Fruit fly (Drosophila melanogaster) whole organism, embryonic: ENCODE measurements around the gene Tsc1.
A peak's percentile ranks its signal among the peaks of the same experiment; 100 is the strongest.

Experiments used
- Ada2b ChIP-seq: fragments of 200-800 bp; sonication (Bioruptor generic); IDR thresholded peaks from 2 replicates; pipeline ENCODE4 v1.3.6; 2022; ENCODE audit warnings: missing biosample characterization, missing genetic modification characterization
- Aef1 ChIP-seq: fragments of 200-800 bp; sonication (Bioruptor generic); IDR thresholded peaks from 3 replicates; pipeline ENCODE4 v1.3.6; 2022; ENCODE audit warnings: missing biosample characterization, missing genetic modification characterization
- CG10543 ChIP-seq: fragments of 200-800 bp; sonication (Bioruptor generic); optimal IDR thresholded peaks from 3 replicates; lab custom pipeline; 2017; ENCODE audit warnings: missing biosample characterization, mild to moderate bottlenecking, missing genetic modification characterization, moderate library complexity
- CG11247 ChIP-seq: fragments of 200-800 bp; sonication (Bioruptor generic); IDR thresholded peaks from 2 replicates; pipeline ENCODE4 v1.3.6; 2022; ENCODE audit warnings: missing biosample characterization, missing genetic modification characterization
- CG11456 ChIP-seq: fragments of 200-800 bp; sonication (Bioruptor generic); IDR thresholded peaks from 3 replicates; pipeline ENCODE4 v1.3.6; 2022; ENCODE audit warnings: missing biosample characterization, missing genetic modification characterization
- CG12104 ChIP-seq: fragments of 200-800 bp; sonication (Bioruptor generic); optimal IDR thresholded peaks from 3 replicates; lab custom pipeline; 2016; ENCODE audit warnings: missing biosample characterization, missing genetic modification characterization
- CG13296 ChIP-seq: fragments of 200-800 bp; sonication (Bioruptor generic); optimal IDR thresholded peaks from 3 replicates; lab custom pipeline; 2018; ENCODE audit warnings: missing biosample characterization, mild to moderate bottlenecking, missing genetic modification characterization
- CG15269 ChIP-seq: fragments of 200-800 bp; sonication (Bioruptor generic); optimal IDR thresholded peaks from 2 replicates; lab custom pipeline; 2018; ENCODE audit warnings: missing biosample characterization, mild to moderate bottlenecking, missing genetic modification characterization, moderate library complexity
- CG16779 ChIP-seq: fragments of 200-800 bp; sonication (Bioruptor generic); IDR thresholded peaks from 2 replicates; pipeline ENCODE4 v1.3.6; 2022; ENCODE audit warnings: missing biosample characterization, missing genetic modification characterization
- CG2116 ChIP-seq: fragments of 200-800 bp; sonication (Bioruptor generic); optimal IDR thresholded peaks from 3 replicates; lab custom pipeline; 2018; ENCODE audit warnings: missing biosample characterization, mild to moderate bottlenecking, missing genetic modification characterization
- CG2712 ChIP-seq: fragments of 200-800 bp; optimal IDR thresholded peaks from 3 replicates; lab custom pipeline; 2019; ENCODE audit warnings: missing biosample characterization, mild to moderate bottlenecking, missing genetic modification characterization, moderate library complexity
- CG30403 ChIP-seq: fragments of 200-800 bp; sonication (Bioruptor generic); optimal IDR thresholded peaks from 3 replicates; lab custom pipeline; 2016; ENCODE audit warnings: missing biosample characterization, missing genetic modification characterization
- CG3065 ChIP-seq: fragments of 200-800 bp; sonication (Bioruptor generic); optimal IDR thresholded peaks from 2 replicates; lab custom pipeline; 2016; ENCODE audit warnings: missing biosample characterization, missing genetic modification characterization
- CG4617 ChIP-seq: fragments of 200-800 bp; sonication (Bioruptor generic); optimal IDR thresholded peaks from 3 replicates; lab custom pipeline; 2016; ENCODE audit warnings: missing biosample characterization, missing genetic modification characterization, borderline replicate concordance
- CG5180 ChIP-seq: fragments of 200-800 bp; sonication (Bioruptor generic); optimal IDR thresholded peaks from 3 replicates; lab custom pipeline; 2017; ENCODE audit warnings: missing biosample characterization, missing genetic modification characterization, mild to moderate bottlenecking, moderate library complexity, missing genetic modification reagents
- CG5245 ChIP-seq: fragments of 200-800 bp; sonication (Bioruptor generic); optimal IDR thresholded peaks from 3 replicates; lab custom pipeline; 2016; ENCODE audit warnings: missing biosample characterization, missing genetic modification characterization
- CG6272 ChIP-seq: fragments of 200-800 bp; sonication (Bioruptor generic); IDR thresholded peaks from 2 replicates; pipeline ENCODE4 v1.3.6; 2022; ENCODE audit warnings: missing biosample characterization, missing genetic modification characterization
- CG8944 ChIP-seq: fragments of 200-800 bp; sonication (Bioruptor generic); optimal IDR thresholded peaks from 3 replicates; lab custom pipeline; 2016; ENCODE audit warnings: missing biosample characterization, missing genetic modification characterization
- CG9797 ChIP-seq: fragments of 200-800 bp; sonication (Bioruptor generic); optimal IDR thresholded peaks from 3 replicates; lab custom pipeline; 2018; ENCODE audit warnings: missing biosample characterization, mild to moderate bottlenecking, missing genetic modification characterization
- CG9876 ChIP-seq: fragments of 200-800 bp; sonication (Bioruptor generic); optimal IDR thresholded peaks from 2 replicates; lab custom pipeline; 2016; ENCODE audit warnings: missing biosample characterization, missing genetic modification characterization
- CoRest ChIP-seq: fragments of 200-800 bp; sonication (Bioruptor generic); optimal IDR thresholded peaks from 3 replicates; lab custom pipeline; 2018; ENCODE audit warnings: missing biosample characterization, mild to moderate bottlenecking, missing genetic modification characterization, moderate library complexity
- Dbx ChIP-seq: fragments of 200-800 bp; sonication (Bioruptor generic); IDR thresholded peaks from 3 replicates; pipeline ENCODE4 v1.3.6; 2022; ENCODE audit warnings: missing biosample characterization, missing genetic modification characterization
- Dek ChIP-seq: fragments of 200-800 bp; sonication (Bioruptor generic); optimal IDR thresholded peaks from 3 replicates; lab custom pipeline; 2019; ENCODE audit warnings: missing biosample characterization, mild to moderate bottlenecking, missing genetic modification characterization, moderate library complexity
- E2f2 ChIP-seq: fragments of 200-800 bp; sonication (Bioruptor generic); IDR thresholded peaks from 2 replicates; pipeline ENCODE4 v1.3.6; 2022; ENCODE audit warnings: missing biosample characterization, missing genetic modification characterization
- ERR ChIP-seq: fragments of 200-800 bp; sonication (Bioruptor generic); optimal IDR thresholded peaks from 2 replicates; lab custom pipeline; 2016; ENCODE audit warnings: missing biosample characterization, missing genetic modification characterization
- Gug ChIP-seq: fragments of 200-800 bp; sonication (Bioruptor generic); IDR thresholded peaks from 4 replicates; pipeline ENCODE4 v1.3.6; 2022; ENCODE audit warnings: missing biosample characterization, missing genetic modification characterization
- HLH54F ChIP-seq: fragments of 200-800 bp; sonication (Bioruptor generic); optimal IDR thresholded peaks from 3 replicates; lab custom pipeline; 2016; ENCODE audit warnings: missing biosample characterization, missing genetic modification characterization
- Hr3 ChIP-seq: fragments of 200-800 bp; sonication (Bioruptor generic); optimal IDR thresholded peaks from 3 replicates; lab custom pipeline; 2016; ENCODE audit warnings: missing biosample characterization, missing genetic modification characterization
- Sin3A ChIP-seq: fragments of >200 bp; optimal IDR thresholded peaks from 2 replicates; lab custom pipeline; 2018
- Six4 ChIP-seq: fragments of 200-800 bp; sonication (Bioruptor generic); optimal IDR thresholded peaks from 2 replicates; lab custom pipeline; 2016; ENCODE audit warnings: missing biosample characterization, missing genetic modification characterization
- Xbp1 ChIP-seq: fragments of 200-800 bp; sonication (Bioruptor generic); optimal IDR thresholded peaks from 3 replicates; lab custom pipeline; 2016; ENCODE audit warnings: missing biosample characterization, mild to moderate bottlenecking, missing genetic modification characterization
- al ChIP-seq: fragments of 200-800 bp; sonication (Bioruptor generic); IDR thresholded peaks from 2 replicates; pipeline ENCODE4 v1.3.6; 2022; ENCODE audit warnings: missing biosample characterization, missing genetic modification characterization
- ase ChIP-seq: fragments of 200-800 bp; sonication (Bioruptor generic); IDR thresholded peaks from 3 replicates; pipeline ENCODE4 v1.3.6; 2022; ENCODE audit warnings: missing biosample characterization, missing genetic modification characterization
- az2 ChIP-seq: fragments of 200-800 bp; sonication (Bioruptor generic); optimal IDR thresholded peaks from 3 replicates; lab custom pipeline; 2016; ENCODE audit warnings: missing biosample characterization, missing genetic modification characterization
- crol ChIP-seq: fragments of 200-800 bp; sonication (Bioruptor generic); IDR thresholded peaks from 2 replicates; pipeline ENCODE4 v1.3.6; 2022; ENCODE audit warnings: missing biosample characterization, missing genetic modification characterization
- eyg ChIP-seq: fragments of 200-800 bp; sonication (Bioruptor generic); optimal IDR thresholded peaks from 3 replicates; lab custom pipeline; 2016; ENCODE audit warnings: missing biosample characterization, missing genetic modification characterization
- fu2 ChIP-seq: fragments of 200-800 bp; sonication (Bioruptor generic); optimal IDR thresholded peaks from 2 replicates; lab custom pipeline; 2016; ENCODE audit warnings: missing biosample characterization, missing genetic modification characterization
- hb ChIP-seq: fragments of 200-800 bp; sonication (Bioruptor generic); IDR thresholded peaks from 3 replicates; pipeline ENCODE4 v1.3.6; 2022; ENCODE audit warnings: missing biosample characterization, missing genetic modification characterization; ENCODE audit not compliant: partially characterized antibody
- her ChIP-seq: fragments of 200-800 bp; sonication (Bioruptor generic); optimal IDR thresholded peaks from 2 replicates; lab custom pipeline; 2016; ENCODE audit warnings: missing biosample characterization, missing genetic modification characterization
- kay ChIP-seq: fragments of 200-800 bp; sonication (Bioruptor generic); optimal IDR thresholded peaks from 2 replicates; lab custom pipeline; 2016; ENCODE audit warnings: missing biosample characterization, missing genetic modification characterization
- ken ChIP-seq: fragments of 200-800 bp; sonication (Bioruptor generic); IDR thresholded peaks from 3 replicates; pipeline ENCODE4 v1.3.6; 2022; ENCODE audit warnings: missing biosample characterization, missing genetic modification characterization
- maf-S ChIP-seq: fragments of 200-800 bp; sonication (Bioruptor generic); optimal IDR thresholded peaks from 2 replicates; lab custom pipeline; 2016; ENCODE audit warnings: missing biosample characterization, missing genetic modification characterization
- pan ChIP-seq, 4 experiments: fragments of >200 bp in 3 of 4; fragments of 200-800 bp in 1 of 4; sonication (Bioruptor generic) in 1 of 4; optimal IDR thresholded peaks in 3 of 4; IDR thresholded peaks in 1 of 4; 2 replicates each; pipeline versions ENCODE4 v1.3.6 to Lab custom; 2017 to 2022; ENCODE audit warnings: missing biosample characterization in 2 of 4, missing genetic modification characterization in 2 of 4, mixed read lengths in 1 of 4
- pzg ChIP-seq: fragments of 200-800 bp; sonication (Bioruptor generic); optimal IDR thresholded peaks from 3 replicates; lab custom pipeline; 2018; ENCODE audit warnings: missing biosample characterization, mild to moderate bottlenecking, missing genetic modification characterization, moderate library complexity
- row ChIP-seq: fragments of 200-800 bp; sonication (Bioruptor generic); IDR thresholded peaks from 3 replicates; pipeline ENCODE4 v1.3.6; 2022; ENCODE audit warnings: missing biosample characterization, missing genetic modification characterization
- salm ChIP-seq: fragments of 200-800 bp; sonication (Bioruptor generic); optimal IDR thresholded peaks from 2 replicates; lab custom pipeline; 2018; ENCODE audit warnings: missing biosample characterization, mild to moderate bottlenecking, missing genetic modification characterization
- shn ChIP-seq: fragments of 200-800 bp; sonication (Bioruptor generic); optimal IDR thresholded peaks from 3 replicates; lab custom pipeline; 2016; ENCODE audit warnings: missing biosample characterization, missing genetic modification characterization
- sob ChIP-seq: fragments of 200-800 bp; sonication (Bioruptor generic); IDR thresholded peaks from 2 replicates; pipeline ENCODE4 v1.3.6; 2022; ENCODE audit warnings: missing biosample characterization, missing genetic modification characterization
- trh ChIP-seq: fragments of 200-800 bp; sonication (Bioruptor generic); optimal IDR thresholded peaks from 2 replicates; lab custom pipeline; 2016; ENCODE audit warnings: missing biosample characterization, missing genetic modification characterization
- wdn ChIP-seq: fragments of 200-800 bp; sonication (Bioruptor generic); IDR thresholded peaks from 2 replicates; pipeline ENCODE4 v1.3.6; 2022; ENCODE audit warnings: missing biosample characterization, missing genetic modification characterization
- zf30C ChIP-seq: fragments of 200-800 bp; sonication (Bioruptor generic); optimal IDR thresholded peaks from 3 replicates; lab custom pipeline; 2018; ENCODE audit warnings: missing biosample characterization, mild to moderate bottlenecking, missing genetic modification characterization
- zfh2 ChIP-seq: fragments of 200-800 bp; sonication (Bioruptor generic); optimal IDR thresholded peaks from 2 replicates; lab custom pipeline; 2016; ENCODE audit warnings: missing biosample characterization, missing genetic modification characterization

Gene Tsc1

dm6 chr3R:24169362-24169761, 39.3 kb downstream of the Tsc1 start, which contains the start of gene CG5510 (continued):
- peak; percentile 72 for TF ChIP-seq CG4617 (GFP tag; lab: Kevin White, UChicago)
- peak; percentile 66 for TF ChIP-seq zfh2
- peak; percentile 16 for TF ChIP-seq maf-S
- TF ChIP-seq CoRest (tag; lab: Kevin White, UChicago) = peak; percentile 62
- TF ChIP-seq Ada2b (GFP tag; lab: Robert Waterston, UW) = no peak
- TF ChIP-seq CG12104 (GFP tag; lab: Kevin White, UChicago) = no peak
- peak; percentile 67 for TF ChIP-seq shn
- peak; percentile 57; the same call in 2 of the 3 replicates for TF ChIP-seq Aef1 (GFP tag; lab: Robert Waterston, UW)
- TF ChIP-seq Xbp1 (GFP tag; lab: Kevin White, UChicago) = peak; percentile 65
- TF ChIP-seq fu2 (GFP tag; lab: Kevin White, UChicago) = peak; percentile 24
- TF ChIP-seq CG11247 = peak; percentile 63; the same call in 1 of the 2 replicates
- peak; percentile 97 for TF ChIP-seq pzg
- peak; percentile 64; the same call in 2 of the 4 replicates for TF ChIP-seq Gug (GFP tag; lab: Robert Waterston, UW)
- TF ChIP-seq CG9797 (GFP tag; lab: Kevin White, UChicago) = peak; percentile 57
- no peak for TF ChIP-seq salm (tag; lab: Kevin White, UChicago)
- TF ChIP-seq sob (GFP tag; lab: Robert Waterston, UW) = peak; percentile 58
- TF ChIP-seq az2 = peak; percentile 16
- no peak for TF ChIP-seq wdn (GFP tag; lab: Robert Waterston, UW)
- peak; percentile 32 for TF ChIP-seq Dek (tag; lab: Kevin White, UChicago)
- peak; percentile 96 for TF ChIP-seq hb (GFP tag; lab: Robert Waterston, UW)
- TF ChIP-seq ase (GFP tag; lab: Robert Waterston, UW) = 0 out of 3 replicates have a peak, but pooled peaks have one; percentile 21
- TF ChIP-seq CG8944 (GFP tag; lab: Kevin White, UChicago) = peak; percentile 62
- no peak for TF ChIP-seq trh
- peak; percentile 26 for TF ChIP-seq her (GFP tag; lab: Kevin White, UChicago)
- TF ChIP-seq E2f2 (GFP tag; lab: Robert Waterston, UW) = peak; percentile 95
- peak; percentile 94 for TF ChIP-seq CG2116 (GFP tag; lab: Kevin White, UChicago)
- TF ChIP-seq Sin3A (lab: Kevin White, UChicago) = peak; percentile 61
- TF ChIP-seq HLH54F (GFP tag; lab: Kevin White, UChicago) = peak; percentile 58
- TF ChIP-seq CG5180 = no peak
- TF ChIP-seq CG6272 (GFP tag; lab: Robert Waterston, UW) = peak; percentile 32; the same call in 1 of the 2 replicates
- TF ChIP-seq CG11456 (GFP tag; lab: Robert Waterston, UW) = peak; percentile 66; the same call in 2 of the 3 replicates
- TF ChIP-seq CG16779 (GFP tag; lab: Robert Waterston, UW) = no peak; the same call in 1 of the 2 replicates
- TF ChIP-seq CG5245 (GFP tag; lab: Kevin White, UChicago) = peak; percentile 9
- TF ChIP-seq pan (optimal IDR thresholded peaks at IDR 0.05; lab: Kevin White, UChicago) = no peak
- TF ChIP-seq pan (GFP tag; optimal IDR thresholded peaks at IDR 0.05 in 1 of 2, IDR thresholded peaks at IDR 0.05 in 1 of 2) = peak in 1 of 2 experiments; percentile 53
- TF ChIP-seq CG30403 (GFP tag; lab: Kevin White, UChicago) = peak; percentile 56
- TF ChIP-seq CG9876 (GFP tag; lab: Kevin White, UChicago) = peak; percentile 3
- TF ChIP-seq ERR (GFP tag; lab: Kevin White, UChicago) = peak; percentile 4
- TF ChIP-seq zf30C (GFP tag; lab: Kevin White, UChicago) = peak; percentile 94
- TF ChIP-seq crol = no peak
- TF ChIP-seq CG3065 = no peak
- TF ChIP-seq Dbx (GFP tag; lab: Robert Waterston, UW) = peak; percentile 84
- peak; percentile 87 for TF ChIP-seq kay (GFP tag; lab: Kevin White, UChicago)
- TF ChIP-seq CG15269 (tag; lab: Kevin White, UChicago) = peak; percentile 46
- no peak for TF ChIP-seq al (GFP tag; lab: Robert Waterston, UW)
- peak; percentile 79; the same call in 2 of the 3 replicates for TF ChIP-seq ken
- TF ChIP-seq Six4 (GFP tag; lab: Kevin White, UChicago) = no peak
- TF ChIP-seq row (GFP tag; lab: Robert Waterston, UW) = peak; percentile 83
- peak; percentile 34 for TF ChIP-seq CG10543
- peak; percentile 47 for TF ChIP-seq Hr3 (GFP tag; lab: Kevin White, UChicago)
- TF ChIP-seq CG2712 = peak; percentile 76
- TF ChIP-seq eyg (GFP tag; lab: Kevin White, UChicago) = peak; percentile 39
- TF ChIP-seq CG13296 = no peak
